Worm (Caenorhabditis elegans) whole organism, L4 larva: ENCODE results near the gene Y39A1A.3.

Experiments
- F37D6.2 ChIP-seq: sonication (generic microtip); optimal IDR thresholded peaks from 2 replicates; lab custom pipeline; 2016; ENCODE audit warnings: mild to moderate bottlenecking, missing genetic modification characterization, missing compliant biosample characterization
- Y48G9A.11 ChIP-seq: fragments of 200-800 bp; sonication (Bioruptor generic); IDR thresholded peaks from 2 replicates; pipeline ENCODE4 v1.3.6; 2022; ENCODE audit warnings: missing genetic modification reagents, missing genetic modification characterization, missing compliant biosample characterization
- ceh-32 ChIP-seq: sonication (generic microtip); optimal IDR thresholded peaks from 2 replicates; lab custom pipeline; 2016; ENCODE audit warnings: mild to moderate bottlenecking, missing genetic modification characterization, missing compliant biosample characterization; ENCODE audit not compliant: poor library complexity
- lim-7 ChIP-seq: fragments of 200-800 bp; sonication (Bioruptor generic); IDR thresholded peaks from 2 replicates; pipeline ENCODE4 v1.3.6; 2022; ENCODE audit warnings: missing genetic modification characterization, missing compliant biosample characterization
- lin-29 ChIP-seq: fragments of 200-800 bp; sonication (Bioruptor generic); IDR thresholded peaks from 2 replicates; pipeline ENCODE4 v1.3.6; 2022; ENCODE audit warnings: missing genetic modification reagents, missing genetic modification characterization, missing compliant biosample characterization
- mep-1 ChIP-seq: fragments of 150-350 bp; sonication (generic microtip); optimal IDR thresholded peaks from 3 replicates; lab custom pipeline; 2014; ENCODE audit warnings: missing biosample characterization, missing genetic modification characterization
- mxl-3 ChIP-seq: fragments of 200-800 bp; sonication (Bioruptor generic); optimal IDR thresholded peaks from 2 replicates; lab custom pipeline; 2018; ENCODE audit warnings: mild to moderate bottlenecking, missing genetic modification characterization, missing compliant biosample characterization
- nhr-11 ChIP-seq: fragments of 150-350 bp; optimal IDR thresholded peaks from 2 replicates; lab custom pipeline; 2014; ENCODE audit warnings: missing biosample characterization, missing genetic modification characterization
- nhr-76 ChIP-seq: fragments of 150-350 bp; optimal IDR thresholded peaks from 2 replicates; lab custom pipeline; 2014; ENCODE audit warnings: missing biosample characterization, missing genetic modification characterization
- pha-4 ChIP-seq, 2 experiments: fragments of 150-350 bp in 1 of 2; fragments of 200-800 bp in 1 of 2; sonication (Bioruptor generic) in 1 of 2; IDR thresholded peaks in 1 of 2; optimal IDR thresholded peaks in 1 of 2; 2 replicates each; pipeline versions ENCODE4 v1.3.6 to Lab custom; 2014 to 2022; ENCODE audit warnings: missing genetic modification characterization in 2 of 2, missing genetic modification reagents in 2 of 2, missing biosample characterization in 1 of 2, missing compliant biosample characterization in 1 of 2
- unc-62 ChIP-seq, 3 experiments: fragments of 150-350 bp in 1 of 3; sonication (generic microtip); optimal IDR thresholded peaks in 2 of 3; peaks in 1 of 3; 1 replicate in 1 of 3; 2 replicates in 2 of 3; lab custom pipeline; 2014 to 2017; ENCODE audit warnings: missing biosample characterization in 3 of 3, missing genetic modification characterization in 3 of 3, missing genetic modification reagents in 3 of 3, missing genotype in 1 of 3
- zag-1 ChIP-seq: fragments of 150-350 bp; optimal IDR thresholded peaks from 2 replicates; lab custom pipeline; 2014; ENCODE audit warnings: missing biosample characterization, missing genetic modification characterization

- TF ChIP-seq zag-1 (tag; lab: Kevin White, UChicago): no peak
- no peak for TF ChIP-seq mxl-3 (GFP tag; lab: Kevin White, UChicago)
- TF ChIP-seq lim-7: no peak
- no peak for TF ChIP-seq ceh-32 (tag; lab: Kevin White, UChicago)
- TF ChIP-seq nhr-76 (tag; lab: Kevin White, UChicago): no peak
- TF ChIP-seq unc-62 (GFP tag; optimal IDR thresholded peaks at IDR 0.05 in 1 of 2; lab: Kevin White, UChicago): no peak
- TF ChIP-seq unc-62 (tag; optimal IDR thresholded peaks at IDR 0.05; lab: Kevin White, UChicago): no peak
- no peak for TF ChIP-seq Y48G9A.11 (GFP tag; lab: Robert Waterston, UW)
- TF ChIP-seq nhr-11 (tag; lab: Kevin White, UChicago): no peak
- no peak for TF ChIP-seq pha-4 (GFP tag; IDR thresholded peaks at IDR 0.05; lab: Robert Waterston, UW)
- TF ChIP-seq pha-4 (tag; optimal IDR thresholded peaks at IDR 0.05; lab: Kevin White, UChicago): no peak
- TF ChIP-seq lin-29 (GFP tag; lab: Robert Waterston, UW): no peak
- TF ChIP-seq F37D6.2 (tag; lab: Kevin White, UChicago): no peak
- no peak for TF ChIP-seq mep-1
Measured at ce11 chrIII:10592729-10593128, 3.6 kb downstream of the Y39A1A.3 start, which contains the start of gene Y45F3A.8.
